Worm (Caenorhabditis elegans) whole organism, L4/young adult: ENCODE measurements around the gene git-1.

Source experiments
- W03F9.2 ChIP-seq: fragments of 150-350 bp; optimal IDR thresholded peaks from 2 replicates; lab custom pipeline; 2014; ENCODE audit warnings: missing biosample characterization, missing genetic modification characterization
- dao-5 ChIP-seq: sonication (generic microtip); optimal IDR thresholded peaks from 2 replicates; lab custom pipeline; 2016; ENCODE audit warnings: missing genotype, missing genetic modification characterization, moderate library complexity, missing compliant biosample characterization

DNA sequence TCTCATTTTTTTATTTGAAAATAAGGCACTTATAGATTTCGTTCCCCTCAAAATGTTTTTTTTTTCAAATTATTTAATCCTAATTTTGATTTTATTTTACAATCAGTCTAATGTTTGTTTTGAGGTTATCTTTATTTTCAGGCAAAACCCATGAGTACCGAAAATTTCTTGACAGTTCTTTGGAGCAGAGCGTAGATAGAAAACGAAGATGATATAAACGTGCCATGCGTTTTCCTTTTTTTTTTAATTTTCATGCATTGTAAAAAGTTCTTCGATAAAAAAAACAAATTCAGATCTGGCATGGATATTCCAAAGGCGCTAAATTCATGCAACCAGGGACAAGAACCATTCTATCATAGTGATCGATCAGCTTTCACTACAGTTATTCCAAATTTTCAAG, 33.7 kb upstream of the git-1 start, which contains the start of gene C33D3.5:
- TF ChIP-seq dao-5 (tag; lab: Kevin White, UChicago): no peak
- no peak for TF ChIP-seq W03F9.2 (tag; lab: Kevin White, UChicago)
